Worm (Caenorhabditis elegans): Measurements from ENCODE around the gene F17C11.11.
A peak's percentile ranks its signal among the peaks of the same experiment; 100 is the strongest.

F17C11.11 gene

ce11 chrV:10967594-10968273 lies 29.1 kb upstream of the F17C11.11 start (continued):
- no peak for TF ChIP-seq F10E7.11 (tag; optimal IDR thresholded peaks at IDR 0.05)
- TF ChIP-seq ztf-25 (GFP tag; IDR thresholded peaks at IDR 0.05): no peak
- TF ChIP-seq K12H6.12 (tag; optimal IDR thresholded peaks at IDR 0.05): no peak
- TF ChIP-seq lsl-1 (GFP tag; optimal IDR thresholded peaks at IDR 0.05): no peak
- TF ChIP-seq mcd-1 (GFP tag; IDR thresholded peaks at IDR 0.05): peak; percentile 22; the same call in 1 of the 2 replicates
- no peak for TF ChIP-seq dpl-1 (GFP tag; optimal IDR thresholded peaks at IDR 0.05)
- TF ChIP-seq hmg-20 (GFP tag; IDR thresholded peaks at IDR 0.05): no peak
- TF ChIP-seq nhr-90 (tag; optimal IDR thresholded peaks at IDR 0.05): no peak
- peak; percentile 74 for TF ChIP-seq repo-1 (tag; optimal IDR thresholded peaks at IDR 0.05)
- no peak for TF ChIP-seq efl-1 (GFP tag; optimal IDR thresholded peaks at IDR 0.05)
- TF ChIP-seq C06A6.2 (GFP tag; conservative IDR thresholded peaks at IDR 0.05): no peak
- no peak for TF ChIP-seq lir-1 (GFP tag; conservative IDR thresholded peaks at IDR 0.05)
- TF ChIP-seq egl-18 (GFP tag; IDR thresholded peaks at IDR 0.05): no peak
- TF ChIP-seq sdz-38 (tag; optimal IDR thresholded peaks at IDR 0.05): no peak
- no peak for TF ChIP-seq bed-1 (GFP tag; IDR thresholded peaks at IDR 0.05)
- TF ChIP-seq B0019.2 (GFP tag; conservative IDR thresholded peaks at IDR 0.05): no peak
- TF ChIP-seq dox-1 (GFP tag; IDR thresholded peaks at IDR 0.05): no peak
- peak; percentile 34; the same call in 1 of the 2 replicates for TF ChIP-seq pbrm-1 (GFP tag; IDR thresholded peaks at IDR 0.05)
- 0 out of 2 replicates have a peak, but pooled peaks have one; percentile 10 for TF ChIP-seq nhr-120 (GFP tag; IDR thresholded peaks at IDR 0.05)
- TF ChIP-seq egrh-3 (GFP tag; IDR thresholded peaks at IDR 0.05): no peak
- 0 out of 2 replicates have a peak, but pooled peaks have one; percentile 26 for TF ChIP-seq ekl-4 (GFP tag; IDR thresholded peaks at IDR 0.05)
- peak; percentile 41 for TF ChIP-seq ztf-22 (GFP tag; optimal IDR thresholded peaks at IDR 0.05)
- TF ChIP-seq F37B4.10 (GFP tag; IDR thresholded peaks at IDR 0.05): no peak
- no peak for TF ChIP-seq snpc-1.3 (tag; optimal IDR thresholded peaks at IDR 0.05; ENCODE audit: insufficient read depth)

- TF ChIP-seq hmg-20 (GFP tag; IDR thresholded peaks at IDR 0.05): 0 out of 2 replicates have a peak, but pooled peaks have one; percentile 27
- no peak for TF ChIP-seq ztf-28 (GFP tag; IDR thresholded peaks at IDR 0.05)
- TF ChIP-seq F37B4.10 (GFP tag; IDR thresholded peaks at IDR 0.05): no peak
- TF ChIP-seq hsf-1 (GFP tag; IDR thresholded peaks at IDR 0.05): peak; percentile 46; the same call in 1 of the 2 replicates
- TF ChIP-seq madf-3 (GFP tag; IDR thresholded peaks at IDR 0.05): peak; percentile 14; the same call in 1 of the 2 replicates
- TF ChIP-seq lag-1 (GFP tag; IDR thresholded peaks at IDR 0.05): 0 out of 2 replicates have a peak, but pooled peaks have one; percentile 21
- TF ChIP-seq snpc-4 (GFP tag; optimal IDR thresholded peaks at IDR 0.05): no peak
- TF ChIP-seq snpc-4 (tag; optimal IDR thresholded peaks at IDR 0.05): peak in 1 of 4 experiments; percentile 54
- no peak for TF ChIP-seq dpff-1 (tag; optimal IDR thresholded peaks at IDR 0.05)
- TF ChIP-seq repo-1 (tag; optimal IDR thresholded peaks at IDR 0.05): peak; percentile 8
- TF ChIP-seq madf-6 (GFP tag; IDR thresholded peaks at IDR 0.05): peak; percentile 45; the same call in 1 of the 2 replicates
- TF ChIP-seq ztf-22 (GFP tag; optimal IDR thresholded peaks at IDR 0.05): no peak
- peak; percentile 56 for TF ChIP-seq mcd-1 (GFP tag; IDR thresholded peaks at IDR 0.05)
- peak; percentile 37 for TF ChIP-seq chd-7 (tag; optimal IDR thresholded peaks at IDR 0.05)
- TF ChIP-seq B0336.3 (GFP tag; IDR thresholded peaks at IDR 0.05): 0 out of 2 replicates have a peak, but pooled peaks have one; percentile 53
- TF ChIP-seq zfh-2 (GFP tag; conservative IDR thresholded peaks at IDR 0.05): peak; percentile 61
- 0 out of 2 replicates have a peak, but pooled peaks have one; percentile 23 for TF ChIP-seq nfyb-1 (GFP tag; IDR thresholded peaks at IDR 0.05)
Observed at ce11 chrV:10966874-10967273, 28.3 kb upstream of the F17C11.11 start.

All from whole organism, young adult.